Fruit fly (Drosophila melanogaster) whole organism, embryonic: ENCODE data around the gene CG40228.
A peak's percentile ranks its signal among the peaks of the same experiment; 100 is the strongest.

ENCODE experiments used
- Abd-B ChIP-seq: fragments of 200-800 bp; sonication (Bioruptor generic); optimal IDR thresholded peaks from 2 replicates; lab custom pipeline; 2018; ENCODE audit warnings: missing biosample characterization, mild to moderate bottlenecking, missing genetic modification characterization, moderate library complexity
- BEAF-32 ChIP-seq: fragments of 200-800 bp; sonication (Bioruptor generic); optimal IDR thresholded peaks from 3 replicates; lab custom pipeline; 2017; ENCODE audit warnings: missing biosample characterization, missing genetic modification characterization, mild to moderate bottlenecking, moderate library complexity, missing genetic modification reagents
- Bdp1 ChIP-seq: fragments of 200-800 bp; sonication (Bioruptor generic); optimal IDR thresholded peaks from 3 replicates; lab custom pipeline; 2016; ENCODE audit warnings: missing biosample characterization, missing genetic modification characterization
- CG11085 ChIP-seq: fragments of 200-800 bp; sonication (Bioruptor generic); IDR thresholded peaks from 2 replicates; pipeline ENCODE4 v1.3.6; 2022; ENCODE audit warnings: missing biosample characterization, missing genetic modification characterization
- CG12659 ChIP-seq: fragments of 200-800 bp; sonication (Bioruptor generic); optimal IDR thresholded peaks from 3 replicates; lab custom pipeline; 2017; ENCODE audit warnings: mild to moderate bottlenecking, missing biosample characterization, missing genetic modification reagents, missing genetic modification characterization
- CG14710 ChIP-seq: fragments of 200-800 bp; sonication (Bioruptor generic); optimal IDR thresholded peaks from 3 replicates; lab custom pipeline; 2019; ENCODE audit warnings: missing biosample characterization, mild to moderate bottlenecking, missing genetic modification characterization, moderate library complexity
- CG15514 ChIP-seq: fragments of 200-800 bp; sonication (Bioruptor generic); optimal IDR thresholded peaks from 3 replicates; lab custom pipeline; 2017; ENCODE audit warnings: missing biosample characterization, missing genetic modification characterization, mild to moderate bottlenecking, moderate library complexity, missing genetic modification reagents
- CG1603 ChIP-seq: fragments of 200-800 bp; sonication (Bioruptor generic); optimal IDR thresholded peaks from 2 replicates; lab custom pipeline; 2019; ENCODE audit warnings: missing biosample characterization, mild to moderate bottlenecking, missing genetic modification characterization, moderate library complexity
- CG17361 ChIP-seq: fragments of 200-800 bp; sonication (Bioruptor generic); IDR thresholded peaks from 3 replicates; pipeline ENCODE4 v1.3.6; 2022; ENCODE audit warnings: missing biosample characterization, missing genetic modification characterization
- CG2116 ChIP-seq: fragments of 200-800 bp; sonication (Bioruptor generic); optimal IDR thresholded peaks from 3 replicates; lab custom pipeline; 2018; ENCODE audit warnings: missing biosample characterization, mild to moderate bottlenecking, missing genetic modification characterization
- CG30020 ChIP-seq: fragments of 200-800 bp; optimal IDR thresholded peaks from 2 replicates; lab custom pipeline; 2019; ENCODE audit warnings: missing biosample characterization, mild to moderate bottlenecking, missing genetic modification characterization, moderate library complexity
- CG33213 ChIP-seq: fragments of 200-800 bp; sonication (Bioruptor generic); optimal IDR thresholded peaks from 3 replicates; lab custom pipeline; 2016; ENCODE audit warnings: missing biosample characterization, missing genetic modification characterization
- CG3847 ChIP-seq: fragments of 200-800 bp; sonication (Bioruptor generic); IDR thresholded peaks from 2 replicates; pipeline ENCODE4 v1.3.6; 2022; ENCODE audit warnings: missing biosample characterization, missing genetic modification characterization
- CG3995 ChIP-seq: fragments of 200-800 bp; sonication (Bioruptor generic); optimal IDR thresholded peaks from 3 replicates; lab custom pipeline; 2016; ENCODE audit warnings: missing biosample characterization, missing genetic modification characterization
- CG4617 ChIP-seq: fragments of 200-800 bp; sonication (Bioruptor generic); optimal IDR thresholded peaks from 3 replicates; lab custom pipeline; 2016; ENCODE audit warnings: missing biosample characterization, missing genetic modification characterization, borderline replicate concordance
- CG6254 ChIP-seq: fragments of 200-800 bp; sonication (Bioruptor generic); optimal IDR thresholded peaks from 3 replicates; lab custom pipeline; 2017; ENCODE audit warnings: mild to moderate bottlenecking, missing biosample characterization, missing genetic modification reagents, missing genetic modification characterization
- CG6272 ChIP-seq: fragments of 200-800 bp; sonication (Bioruptor generic); IDR thresholded peaks from 2 replicates; pipeline ENCODE4 v1.3.6; 2022; ENCODE audit warnings: missing biosample characterization, missing genetic modification characterization
- CG7357 ChIP-seq: fragments of 200-800 bp; sonication (Bioruptor generic); IDR thresholded peaks from 3 replicates; pipeline ENCODE4 v1.3.6; 2022; ENCODE audit warnings: missing biosample characterization, missing genetic modification characterization
- CG8089 ChIP-seq: fragments of 200-800 bp; sonication (Bioruptor generic); optimal IDR thresholded peaks from 3 replicates; lab custom pipeline; 2016; ENCODE audit warnings: missing biosample characterization, missing genetic modification characterization
- CG8290 ChIP-seq, 3 experiments: fragments of 200-800 bp; sonication (Bioruptor generic); optimal IDR thresholded peaks; 2 replicates each; lab custom pipeline; 2016 to 2019; ENCODE audit warnings: missing biosample characterization in 3 of 3, missing genetic modification characterization in 3 of 3, mild to moderate bottlenecking in 2 of 3, moderate library complexity in 1 of 3
- CG9817 ChIP-seq: fragments of 200-800 bp; sonication (Bioruptor generic); optimal IDR thresholded peaks from 2 replicates; lab custom pipeline; 2018; ENCODE audit warnings: missing biosample characterization, mild to moderate bottlenecking, missing genetic modification characterization, moderate library complexity
- Dbx ChIP-seq: fragments of 200-800 bp; sonication (Bioruptor generic); IDR thresholded peaks from 3 replicates; pipeline ENCODE4 v1.3.6; 2022; ENCODE audit warnings: missing biosample characterization, missing genetic modification characterization
- Dfd ChIP-seq, 2 experiments: fragments of >200 bp; optimal IDR thresholded peaks; 2 replicates each; lab custom pipeline; 2017; ENCODE audit warnings: missing biosample characterization in 2 of 2, missing genetic modification characterization in 2 of 2
- Doc3 ChIP-seq: fragments of 200-800 bp; sonication (Bioruptor generic); IDR thresholded peaks from 3 replicates; pipeline ENCODE4 v1.3.6; 2022; ENCODE audit warnings: missing biosample characterization, missing genetic modification characterization; ENCODE audit not compliant: partially characterized antibody
- Eip74EF ChIP-seq, 2 experiments: fragments of 200-800 bp in 1 of 2; fragments of >200 bp in 1 of 2; sonication (Bioruptor generic) in 1 of 2; optimal IDR thresholded peaks; 2 replicates each; lab custom pipeline; 2017 to 2019; ENCODE audit warnings: missing biosample characterization in 2 of 2, missing genetic modification characterization in 2 of 2, mild to moderate bottlenecking in 1 of 2, moderate library complexity in 1 of 2
- Elba2 ChIP-seq: fragments of 200-800 bp; sonication (Bioruptor generic); optimal IDR thresholded peaks from 3 replicates; lab custom pipeline; 2016; ENCODE audit warnings: missing biosample characterization, missing genetic modification characterization
- Ets97D ChIP-seq: fragments of 200-800 bp; sonication (Bioruptor generic); optimal IDR thresholded peaks from 3 replicates; lab custom pipeline; 2016; ENCODE audit warnings: missing biosample characterization, missing genetic modification characterization
- Fer1 ChIP-seq: fragments of 200-800 bp; sonication (Bioruptor generic); optimal IDR thresholded peaks from 2 replicates; lab custom pipeline; 2017; ENCODE audit warnings: missing biosample characterization, mild to moderate bottlenecking, missing genetic modification characterization
- Hr78 ChIP-seq, 2 experiments: fragments of 200-800 bp in 1 of 2; fragments of >200 bp in 1 of 2; sonication (Bioruptor generic) in 1 of 2; optimal IDR thresholded peaks; 2 replicates each; lab custom pipeline; 2017 to 2019; ENCODE audit warnings: missing biosample characterization in 2 of 2, missing genetic modification characterization in 2 of 2, mild to moderate bottlenecking in 1 of 2, moderate library complexity in 1 of 2
- Kr ChIP-seq: fragments of 200-800 bp; sonication (Bioruptor generic); optimal IDR thresholded peaks from 2 replicates; lab custom pipeline; 2017; ENCODE audit warnings: missing biosample characterization, mild to moderate bottlenecking, missing genetic modification characterization
- Lhr ChIP-seq: fragments of 200-800 bp; sonication (Bioruptor generic); optimal IDR thresholded peaks from 3 replicates; lab custom pipeline; 2017; ENCODE audit warnings: mild to moderate bottlenecking, missing biosample characterization, missing genetic modification reagents, missing genetic modification characterization
- MBD-R2 ChIP-seq: fragments of 200-800 bp; sonication (Bioruptor generic); IDR thresholded peaks from 2 replicates; pipeline ENCODE4 v1.3.6; 2022; ENCODE audit warnings: missing biosample characterization, missing genetic modification characterization
- MESR4 ChIP-seq: fragments of 200-800 bp; sonication (Bioruptor generic); optimal IDR thresholded peaks from 2 replicates; lab custom pipeline; 2018; ENCODE audit warnings: missing biosample characterization, mild to moderate bottlenecking, missing genetic modification characterization, moderate library complexity
- NfI ChIP-seq: fragments of 200-800 bp; sonication (Bioruptor generic); optimal IDR thresholded peaks from 3 replicates; lab custom pipeline; 2018; ENCODE audit warnings: missing biosample characterization, mild to moderate bottlenecking, missing genetic modification characterization, moderate library complexity
- Rx ChIP-seq: fragments of 200-800 bp; sonication (Bioruptor generic); IDR thresholded peaks from 2 replicates; pipeline ENCODE4 v1.3.6; 2022; ENCODE audit warnings: missing biosample characterization, missing genetic modification characterization
- al ChIP-seq: fragments of 200-800 bp; sonication (Bioruptor generic); IDR thresholded peaks from 2 replicates; pipeline ENCODE4 v1.3.6; 2022; ENCODE audit warnings: missing biosample characterization, missing genetic modification characterization
- amos ChIP-seq: fragments of 200-800 bp; sonication (Bioruptor generic); IDR thresholded peaks from 2 replicates; pipeline ENCODE4 v1.3.6; 2022; ENCODE audit warnings: missing biosample characterization, missing genetic modification characterization; ENCODE audit not compliant: partially characterized antibody
- bcd ChIP-seq: fragments of 200-800 bp; sonication (Bioruptor generic); optimal IDR thresholded peaks from 2 replicates; lab custom pipeline; 2017; ENCODE audit warnings: missing biosample characterization, mild to moderate bottlenecking, missing genetic modification characterization
- dmrt11E ChIP-seq: fragments of 200-800 bp; sonication (Bioruptor generic); optimal IDR thresholded peaks from 3 replicates; lab custom pipeline; 2018; ENCODE audit warnings: missing biosample characterization, mild to moderate bottlenecking, missing genetic modification characterization, moderate library complexity
- grau ChIP-seq: fragments of 200-800 bp; optimal IDR thresholded peaks from 3 replicates; lab custom pipeline; 2019; ENCODE audit warnings: missing biosample characterization, mild to moderate bottlenecking, missing genetic modification characterization, moderate library complexity
- gro ChIP-seq: fragments of 200-800 bp; sonication (Bioruptor generic); optimal IDR thresholded peaks from 2 replicates; lab custom pipeline; 2016; ENCODE audit warnings: missing biosample characterization, missing genetic modification characterization
- mld ChIP-seq: fragments of 200-800 bp; sonication (Bioruptor generic); IDR thresholded peaks from 3 replicates; pipeline ENCODE4 v1.3.6; 2022; ENCODE audit warnings: missing biosample characterization, missing genetic modification characterization; ENCODE audit not compliant: partially characterized antibody
- nmo ChIP-seq: fragments of 200-800 bp; sonication (Bioruptor generic); optimal IDR thresholded peaks from 2 replicates; lab custom pipeline; 2018; ENCODE audit warnings: missing biosample characterization, mild to moderate bottlenecking, missing genetic modification characterization, moderate library complexity
- pfk ChIP-seq: fragments of 200-800 bp; sonication (Bioruptor generic); optimal IDR thresholded peaks from 2 replicates; lab custom pipeline; 2018; ENCODE audit warnings: missing biosample characterization, mild to moderate bottlenecking, missing genetic modification characterization, moderate library complexity
- pzg ChIP-seq: fragments of 200-800 bp; sonication (Bioruptor generic); optimal IDR thresholded peaks from 3 replicates; lab custom pipeline; 2018; ENCODE audit warnings: missing biosample characterization, mild to moderate bottlenecking, missing genetic modification characterization, moderate library complexity
- ssp ChIP-seq: fragments of 200-800 bp; sonication (Bioruptor generic); IDR thresholded peaks from 2 replicates; pipeline ENCODE4 v1.3.6; 2022; ENCODE audit warnings: missing biosample characterization, missing genetic modification characterization
- tgo ChIP-seq: fragments of 200-800 bp; sonication (Bioruptor generic); IDR thresholded peaks from 3 replicates; pipeline ENCODE4 v1.3.6; 2022; ENCODE audit warnings: missing biosample characterization, missing genetic modification characterization
- wdn ChIP-seq: fragments of 200-800 bp; sonication (Bioruptor generic); IDR thresholded peaks from 2 replicates; pipeline ENCODE4 v1.3.6; 2022; ENCODE audit warnings: missing biosample characterization, missing genetic modification characterization
- zen ChIP-seq: fragments of 200-800 bp; sonication (Bioruptor generic); optimal IDR thresholded peaks from 3 replicates; lab custom pipeline; 2018; ENCODE audit warnings: missing biosample characterization, mild to moderate bottlenecking, missing genetic modification characterization, moderate library complexity

The CG40228 gene

DNA sequence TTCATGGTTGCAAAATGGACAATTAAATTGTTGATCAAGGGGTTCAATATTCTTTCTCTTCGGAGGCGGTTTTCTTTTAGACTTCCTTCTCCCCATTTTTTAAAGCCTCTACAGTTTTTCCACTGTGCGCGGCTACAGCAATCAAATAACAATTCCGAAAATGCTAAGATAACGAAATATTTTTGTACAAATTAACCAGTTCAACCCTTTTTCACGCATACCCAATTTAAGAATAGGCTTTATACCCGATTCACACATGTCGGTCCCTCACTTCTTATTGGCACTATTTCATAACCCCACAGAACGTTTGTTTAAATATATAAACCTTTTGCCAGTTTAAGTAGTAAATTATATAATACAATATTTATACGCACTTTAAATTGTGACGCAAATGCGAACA, at the start of gene CG40228:
Gene CG40228, minus strand, starts transcription at position 163 of the 400 bp plus-strand sequence.
- TF ChIP-seq CG6272 (GFP tag; lab: Robert Waterston, UW) = no peak
- TF ChIP-seq Elba2 (GFP tag; lab: Kevin White, UChicago) = peak; percentile 90
- no peak for TF ChIP-seq mld (GFP tag; lab: Robert Waterston, UW)
- peak; percentile 19 for TF ChIP-seq CG9817 (tag; lab: Kevin White, UChicago)
- TF ChIP-seq CG11085 = no peak
- TF ChIP-seq CG8089 (GFP tag; lab: Kevin White, UChicago) = peak; percentile 49
- peak; percentile 47; the same call in 2 of the 3 replicates for TF ChIP-seq CG17361 (GFP tag; lab: Robert Waterston, UW)
- peak in 1 of 2 experiments; percentile 64 for TF ChIP-seq Dfd (GFP tag; optimal IDR thresholded peaks at IDR 0.05; lab: Kevin White, UChicago)
- peak; percentile 80 for TF ChIP-seq CG4617 (GFP tag; lab: Kevin White, UChicago)
- peak; percentile 80 for TF ChIP-seq Kr
- TF ChIP-seq zen (tag; lab: Kevin White, UChicago) = peak; percentile 43
- TF ChIP-seq pfk (GFP tag; lab: Kevin White, UChicago) = peak; percentile 86
- peak; percentile 57 for TF ChIP-seq pzg (GFP tag; lab: Kevin White, UChicago)
- peak; percentile 54 for TF ChIP-seq Ets97D (GFP tag; lab: Kevin White, UChicago)
- no peak for TF ChIP-seq CG6254 (GFP tag; lab: Kevin White, UChicago)
- 0 out of 2 replicates have a peak, but pooled peaks have one; percentile 30 for TF ChIP-seq amos (GFP tag; lab: Robert Waterston, UW)
- peak; percentile 14 for TF ChIP-seq CG3995
- TF ChIP-seq tgo = no peak
- no peak for TF ChIP-seq Doc3 (GFP tag; lab: Robert Waterston, UW)
- TF ChIP-seq CG14710 (tag; lab: Kevin White, UChicago) = peak; percentile 44
- TF ChIP-seq ssp (GFP tag; lab: Robert Waterston, UW) = peak; percentile 100
- peak; percentile 83 for TF ChIP-seq Abd-B (GFP tag; lab: Kevin White, UChicago)
- TF ChIP-seq al (GFP tag; lab: Robert Waterston, UW) = no peak
- peak; percentile 33 for TF ChIP-seq BEAF-32 (GFP tag; lab: Kevin White, UChicago)
- TF ChIP-seq Dbx (GFP tag; lab: Robert Waterston, UW) = no peak
- TF ChIP-seq CG33213 (GFP tag; lab: Kevin White, UChicago) = peak; percentile 1
- peak; percentile 96; the same call in 2 of the 3 replicates for TF ChIP-seq CG7357
- TF ChIP-seq Bdp1 (GFP tag; lab: Kevin White, UChicago) = no peak
- TF ChIP-seq Rx (GFP tag; lab: Robert Waterston, UW) = no peak
- peak; percentile 9 for TF ChIP-seq bcd (GFP tag; lab: Kevin White, UChicago)
- peak; percentile 100 for TF ChIP-seq CG30020
- peak; percentile 20 for TF ChIP-seq dmrt11E
- peak; percentile 63 for TF ChIP-seq Lhr (GFP tag; lab: Kevin White, UChicago)
- peak; percentile 100 for TF ChIP-seq CG1603 (tag; lab: Kevin White, UChicago)
- peak; percentile 46; the same call in 1 of the 2 replicates for TF ChIP-seq MBD-R2
- peak; percentile 57 for TF ChIP-seq MESR4 (GFP tag; lab: Kevin White, UChicago)
- peak in 1 of 2 experiments; percentile 33 for TF ChIP-seq Eip74EF (GFP tag; optimal IDR thresholded peaks at IDR 0.05; lab: Kevin White, UChicago)
- TF ChIP-seq NfI = peak; percentile 13
- TF ChIP-seq CG12659 (GFP tag; lab: Kevin White, UChicago) = peak; percentile 59
- peak; percentile 69 for TF ChIP-seq nmo
- peak; percentile 1 for TF ChIP-seq CG2116 (GFP tag; lab: Kevin White, UChicago)
- TF ChIP-seq Fer1 (GFP tag; lab: Kevin White, UChicago) = no peak
- no peak for TF ChIP-seq gro (GFP tag; lab: Kevin White, UChicago)
- peak; percentile 6 for TF ChIP-seq CG15514 (GFP tag; lab: Kevin White, UChicago)
- no peak for TF ChIP-seq grau (tag; lab: Kevin White, UChicago)
- TF ChIP-seq Hr78 (GFP tag; optimal IDR thresholded peaks at IDR 0.05; lab: Kevin White, UChicago) = peak in 1 of 2 experiments; percentile 31
- no peak for TF ChIP-seq wdn (GFP tag; lab: Robert Waterston, UW)
- TF ChIP-seq CG8290 (GFP tag; optimal IDR thresholded peaks at IDR 0.05; lab: Kevin White, UChicago) = peak; percentile 91
- peak; percentile 45 to 66 for TF ChIP-seq CG8290 (tag; optimal IDR thresholded peaks at IDR 0.05; lab: Kevin White, UChicago)
- TF ChIP-seq CG3847 (GFP tag; lab: Robert Waterston, UW) = no peak
